Fruit fly (Drosophila melanogaster) whole organism, embryonic: ENCODE results near the gene CG8300.

Experiments used
- Antp ChIP-seq: fragments of 200-800 bp; sonication (Bioruptor generic); optimal IDR thresholded peaks from 3 replicates; lab custom pipeline; 2016; ENCODE audit warnings: missing biosample characterization, missing genetic modification characterization
- Bteb2 ChIP-seq: fragments of 200-800 bp; sonication (Bioruptor generic); optimal IDR thresholded peaks from 2 replicates; lab custom pipeline; 2016; ENCODE audit warnings: missing biosample characterization, missing genetic modification characterization
- CG1024 ChIP-seq: fragments of 200-800 bp; sonication (Bioruptor generic); IDR thresholded peaks from 2 replicates; pipeline ENCODE4 v1.3.6; 2022; ENCODE audit warnings: missing biosample characterization, missing genetic modification characterization
- CG10654 ChIP-seq: fragments of 200-800 bp; sonication (Bioruptor generic); optimal IDR thresholded peaks from 2 replicates; lab custom pipeline; 2016; ENCODE audit warnings: missing biosample characterization, missing genetic modification characterization
- CG10959 ChIP-seq: fragments of 200-800 bp; sonication (Bioruptor generic); IDR thresholded peaks from 2 replicates; pipeline ENCODE4 v1.3.6; 2022; ENCODE audit warnings: missing biosample characterization, missing genetic modification characterization
- CG11723 ChIP-seq: fragments of 200-800 bp; sonication (Bioruptor generic); optimal IDR thresholded peaks from 2 replicates; lab custom pipeline; 2017; ENCODE audit warnings: missing biosample characterization, mild to moderate bottlenecking, missing genetic modification characterization
- CG15011 ChIP-seq: fragments of 200-800 bp; sonication (Bioruptor generic); optimal IDR thresholded peaks from 3 replicates; lab custom pipeline; 2018; ENCODE audit warnings: missing biosample characterization, mild to moderate bottlenecking, missing genetic modification characterization
- CG17802 ChIP-seq: fragments of 200-800 bp; sonication (Bioruptor generic); optimal IDR thresholded peaks from 2 replicates; lab custom pipeline; 2018; ENCODE audit warnings: missing biosample characterization, mild to moderate bottlenecking, missing genetic modification characterization, moderate library complexity
- CG17912 ChIP-seq: fragments of 200-800 bp; sonication (Bioruptor generic); optimal IDR thresholded peaks from 2 replicates; lab custom pipeline; 2018; ENCODE audit warnings: missing biosample characterization, mild to moderate bottlenecking, missing genetic modification characterization
- CG2199 ChIP-seq: fragments of 200-800 bp; sonication (Bioruptor generic); IDR thresholded peaks from 3 replicates; pipeline ENCODE4 v1.3.6; 2022; ENCODE audit warnings: missing biosample characterization, missing genetic modification characterization
- CG32532 ChIP-seq: fragments of 200-800 bp; sonication (Bioruptor generic); IDR thresholded peaks from 2 replicates; pipeline ENCODE4 v1.3.6; 2022; ENCODE audit warnings: missing biosample characterization, missing genetic modification characterization
- CG32767 ChIP-seq: fragments of 200-800 bp; sonication (Bioruptor generic); IDR thresholded peaks from 2 replicates; pipeline ENCODE4 v1.3.6; 2022; ENCODE audit warnings: missing biosample characterization, missing genetic modification characterization
- CG3847 ChIP-seq: fragments of 200-800 bp; sonication (Bioruptor generic); IDR thresholded peaks from 2 replicates; pipeline ENCODE4 v1.3.6; 2022; ENCODE audit warnings: missing biosample characterization, missing genetic modification characterization
- CG4328 ChIP-seq: fragments of 200-800 bp; sonication (Bioruptor generic); optimal IDR thresholded peaks from 3 replicates; lab custom pipeline; 2017; ENCODE audit warnings: missing biosample characterization, missing genetic modification reagents, missing genetic modification characterization
- CG4360 ChIP-seq: fragments of 200-800 bp; sonication (Bioruptor generic); IDR thresholded peaks from 2 replicates; pipeline ENCODE4 v1.3.6; 2022; ENCODE audit warnings: missing biosample characterization, missing genetic modification characterization
- CG6254 ChIP-seq: fragments of 200-800 bp; sonication (Bioruptor generic); optimal IDR thresholded peaks from 3 replicates; lab custom pipeline; 2017; ENCODE audit warnings: mild to moderate bottlenecking, missing biosample characterization, missing genetic modification reagents, missing genetic modification characterization
- CG7271 ChIP-seq: fragments of 200-800 bp; sonication (Bioruptor generic); optimal IDR thresholded peaks from 2 replicates; lab custom pipeline; 2018; ENCODE audit warnings: missing biosample characterization, mild to moderate bottlenecking, missing genetic modification characterization, moderate library complexity
- CG7839 ChIP-seq: fragments of 200-800 bp; sonication (Bioruptor generic); optimal IDR thresholded peaks from 3 replicates; lab custom pipeline; 2018; ENCODE audit warnings: missing biosample characterization, mild to moderate bottlenecking, missing genetic modification characterization, moderate library complexity
- CG8388 ChIP-seq: fragments of 200-800 bp; sonication (Bioruptor generic); optimal IDR thresholded peaks from 2 replicates; lab custom pipeline; 2019; ENCODE audit warnings: missing biosample characterization, mild to moderate bottlenecking, missing genetic modification characterization, moderate library complexity
- CrebB ChIP-seq: fragments of 200-800 bp; sonication (Bioruptor generic); optimal IDR thresholded peaks from 3 replicates; lab custom pipeline; 2018; ENCODE audit warnings: missing biosample characterization, mild to moderate bottlenecking, missing genetic modification characterization
- Dll ChIP-seq: fragments of 200-800 bp; sonication (Bioruptor generic); IDR thresholded peaks from 4 replicates; pipeline ENCODE4 v1.3.6; 2022; ENCODE audit warnings: missing biosample characterization, missing genetic modification characterization; ENCODE audit not compliant: partially characterized antibody
- E2f2 ChIP-seq: fragments of 200-800 bp; sonication (Bioruptor generic); IDR thresholded peaks from 2 replicates; pipeline ENCODE4 v1.3.6; 2022; ENCODE audit warnings: missing biosample characterization, missing genetic modification characterization
- Ets65A ChIP-seq: fragments of 200-800 bp; sonication (Bioruptor generic); peaks from one replicate; lab custom pipeline; 2016; ENCODE audit warnings: missing biosample characterization, missing genetic modification characterization
- Gsc ChIP-seq: fragments of 200-800 bp; sonication (Bioruptor generic); IDR thresholded peaks from 2 replicates; pipeline ENCODE4 v1.3.6; 2022; ENCODE audit warnings: missing biosample characterization, missing genetic modification characterization
- HLH4C ChIP-seq: fragments of 200-800 bp; sonication (Bioruptor generic); IDR thresholded peaks from 3 replicates; pipeline ENCODE4 v1.3.6; 2022; ENCODE audit warnings: missing biosample characterization, missing genetic modification characterization; ENCODE audit not compliant: partially characterized antibody
- Hey ChIP-seq: fragments of 200-800 bp; sonication (Bioruptor generic); optimal IDR thresholded peaks from 3 replicates; lab custom pipeline; 2018; ENCODE audit warnings: missing biosample characterization, mild to moderate bottlenecking, missing genetic modification characterization
- Hmx ChIP-seq: fragments of 200-800 bp; sonication (Bioruptor generic); optimal IDR thresholded peaks from 2 replicates; lab custom pipeline; 2016; ENCODE audit warnings: missing biosample characterization, missing genetic modification characterization
- MESR4 ChIP-seq: fragments of 200-800 bp; sonication (Bioruptor generic); optimal IDR thresholded peaks from 2 replicates; lab custom pipeline; 2018; ENCODE audit warnings: missing biosample characterization, mild to moderate bottlenecking, missing genetic modification characterization, moderate library complexity
- Oli ChIP-seq: fragments of 200-800 bp; sonication (Bioruptor generic); optimal IDR thresholded peaks from 2 replicates; lab custom pipeline; 2018; ENCODE audit warnings: missing biosample characterization, mild to moderate bottlenecking, missing genetic modification characterization, moderate library complexity
- Poxn ChIP-seq: fragments of 200-800 bp; sonication (Bioruptor generic); IDR thresholded peaks from 2 replicates; pipeline ENCODE4 v1.3.6; 2022; ENCODE audit warnings: missing biosample characterization, missing genetic modification characterization
- Six4 ChIP-seq: fragments of 200-800 bp; sonication (Bioruptor generic); optimal IDR thresholded peaks from 2 replicates; lab custom pipeline; 2016; ENCODE audit warnings: missing biosample characterization, missing genetic modification characterization
- Ssrp ChIP-seq: fragments of 200-800 bp; sonication (Bioruptor generic); optimal IDR thresholded peaks from 2 replicates; lab custom pipeline; 2018; ENCODE audit warnings: missing biosample characterization, mild to moderate bottlenecking, missing genetic modification characterization, moderate library complexity
- abd-A ChIP-seq: fragments of 200-800 bp; sonication (Bioruptor generic); optimal IDR thresholded peaks from 3 replicates; lab custom pipeline; 2019; ENCODE audit warnings: missing biosample characterization, mild to moderate bottlenecking, missing genetic modification characterization, moderate library complexity
- cas ChIP-seq: fragments of 200-800 bp; sonication (Bioruptor generic); IDR thresholded peaks from 2 replicates; pipeline ENCODE4 v1.3.6; 2022; ENCODE audit warnings: missing biosample characterization, missing genetic modification characterization
- crp ChIP-seq, 2 experiments: fragments of 200-800 bp; sonication (Bioruptor generic); optimal IDR thresholded peaks; 2 replicates in 1 of 2; 3 replicates in 1 of 2; lab custom pipeline; 2017; ENCODE audit warnings: missing biosample characterization in 2 of 2, missing genetic modification characterization in 2 of 2, mild to moderate bottlenecking in 1 of 2, moderate library complexity in 1 of 2
- dan ChIP-seq: fragments of 200-800 bp; sonication (Bioruptor generic); IDR thresholded peaks from 2 replicates; pipeline ENCODE4 v1.3.6; 2022; ENCODE audit warnings: missing biosample characterization, missing genetic modification characterization
- dm ChIP-seq: fragments of 200-800 bp; sonication (Bioruptor generic); optimal IDR thresholded peaks from 3 replicates; lab custom pipeline; 2016; ENCODE audit warnings: missing biosample characterization, missing genetic modification characterization
- dpn ChIP-seq, 2 experiments: fragments of 200-800 bp; sonication (Bioruptor generic); optimal IDR thresholded peaks; 3 replicates each; lab custom pipeline; 2016; ENCODE audit warnings: missing biosample characterization in 2 of 2, missing genetic modification characterization in 2 of 2
- gfzf ChIP-seq: fragments of 200-800 bp; sonication (Bioruptor generic); optimal IDR thresholded peaks from 2 replicates; lab custom pipeline; 2016; ENCODE audit warnings: missing biosample characterization, mild to moderate bottlenecking, missing genetic modification characterization, moderate library complexity
- hb ChIP-seq: fragments of 200-800 bp; sonication (Bioruptor generic); IDR thresholded peaks from 3 replicates; pipeline ENCODE4 v1.3.6; 2022; ENCODE audit warnings: missing biosample characterization, missing genetic modification characterization; ENCODE audit not compliant: partially characterized antibody
- ken ChIP-seq: fragments of 200-800 bp; sonication (Bioruptor generic); IDR thresholded peaks from 3 replicates; pipeline ENCODE4 v1.3.6; 2022; ENCODE audit warnings: missing biosample characterization, missing genetic modification characterization
- lov ChIP-seq, 2 experiments: fragments of 200-800 bp in 1 of 2; fragments of >200 bp in 1 of 2; sonication (Bioruptor generic) in 1 of 2; IDR thresholded peaks in 1 of 2; optimal IDR thresholded peaks in 1 of 2; 2 replicates in 1 of 2; 3 replicates in 1 of 2; pipeline versions ENCODE4 v1.3.6 to Lab custom; 2017 to 2022; ENCODE audit warnings: missing biosample characterization in 1 of 2, missing genetic modification characterization in 1 of 2
- nerfin-1 ChIP-seq: fragments of 200-800 bp; sonication (Bioruptor generic); optimal IDR thresholded peaks from 3 replicates; lab custom pipeline; 2019; ENCODE audit warnings: missing biosample characterization, mild to moderate bottlenecking, missing genetic modification characterization, moderate library complexity
- nerfin-2 ChIP-seq: fragments of 200-800 bp; sonication (Bioruptor generic); IDR thresholded peaks from 2 replicates; pipeline ENCODE4 v1.3.6; 2022; ENCODE audit warnings: missing biosample characterization, missing genetic modification characterization; ENCODE audit not compliant: partially characterized antibody
- nmo ChIP-seq: fragments of 200-800 bp; sonication (Bioruptor generic); optimal IDR thresholded peaks from 2 replicates; lab custom pipeline; 2018; ENCODE audit warnings: missing biosample characterization, mild to moderate bottlenecking, missing genetic modification characterization, moderate library complexity
- ssp ChIP-seq: fragments of 200-800 bp; sonication (Bioruptor generic); IDR thresholded peaks from 2 replicates; pipeline ENCODE4 v1.3.6; 2022; ENCODE audit warnings: missing biosample characterization, missing genetic modification characterization
- tio ChIP-seq: fragments of 200-800 bp; sonication (Bioruptor generic); optimal IDR thresholded peaks from 2 replicates; lab custom pipeline; 2017; ENCODE audit warnings: missing biosample characterization, missing genetic modification characterization, inconsistent platforms
- trh ChIP-seq: fragments of 200-800 bp; sonication (Bioruptor generic); optimal IDR thresholded peaks from 2 replicates; lab custom pipeline; 2016; ENCODE audit warnings: missing biosample characterization, missing genetic modification characterization
- usp ChIP-seq: fragments of >200 bp; optimal IDR thresholded peaks from 2 replicates; lab custom pipeline; 2017; ENCODE audit warnings: missing biosample characterization, missing genetic modification characterization
- z ChIP-seq: fragments of 200-800 bp; sonication (Bioruptor generic); IDR thresholded peaks from 3 replicates; pipeline ENCODE4 v1.3.6; 2022; ENCODE audit warnings: missing biosample characterization, missing genetic modification characterization

Gene CG8300

DNA sequence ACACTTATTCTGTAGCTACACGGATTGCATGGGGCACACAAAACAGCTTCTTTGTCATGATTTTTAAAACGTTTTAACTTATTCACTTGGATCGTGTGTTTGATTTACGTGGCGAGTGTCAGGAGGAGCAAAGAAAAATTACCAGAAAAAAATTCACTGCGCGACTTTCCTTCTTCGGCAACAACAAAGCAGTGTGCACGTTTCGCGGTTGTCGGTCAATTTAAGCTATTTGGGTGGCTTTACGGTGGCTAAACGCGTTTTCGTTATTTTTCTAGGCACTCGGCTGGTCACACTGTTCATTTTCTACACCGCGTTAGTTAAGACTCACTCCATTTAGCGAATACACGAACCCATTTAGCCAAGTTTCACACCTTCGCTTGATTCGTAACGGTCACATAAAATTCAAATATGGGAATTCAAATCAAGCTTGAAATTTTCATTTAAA, 6.8 kb upstream of the CG8300 start, which contains the start of gene Sxl (continued):
- TF ChIP-seq nerfin-1 (tag; lab: Kevin White, UChicago) (peak; percentile 7), Poxn (GFP tag; lab: Robert Waterston, UW) (no peak), CG32532 (GFP tag; lab: Robert Waterston, UW) (peak; percentile 44; the same call in 1 of the 2 replicates), hb (GFP tag; lab: Robert Waterston, UW) (no peak), CG3847 (peak; percentile 51; the same call in 1 of the 2 replicates), crp (GFP tag; optimal IDR thresholded peaks at IDR 0.05; lab: Kevin White, UChicago) (peak in 1 of 2 experiments; percentile 4), ssp (no peak), Gsc (GFP tag; lab: Robert Waterston, UW) (no peak), Dll (GFP tag; lab: Robert Waterston, UW) (no peak), cas (no peak), ken (GFP tag; lab: Robert Waterston, UW) (0 out of 3 replicates have a peak, but pooled peaks have one; percentile 15), nmo (GFP tag; lab: Kevin White, UChicago) (peak; percentile 43), dan (GFP tag; lab: Robert Waterston, UW) (no peak), lov (optimal IDR thresholded peaks at IDR 0.05; lab: Kevin White, UChicago) (no peak), lov (GFP tag; IDR thresholded peaks at IDR 0.05; lab: Robert Waterston, UW) (no peak), dm (GFP tag; lab: Kevin White, UChicago) (peak; percentile 9), Hmx (GFP tag; lab: Kevin White, UChicago) (no peak), CG4328 (GFP tag; lab: Kevin White, UChicago) (no peak), abd-A (peak; percentile 57), trh (no peak), gfzf (GFP tag; lab: Kevin White, UChicago) (peak; percentile 99), E2f2 (GFP tag; lab: Robert Waterston, UW) (peak; percentile 77), CG10959 (GFP tag; lab: Robert Waterston, UW) (no peak), CG10654 (GFP tag; lab: Kevin White, UChicago) (no peak), Hey (tag; lab: Kevin White, UChicago) (no peak), HLH4C (GFP tag; lab: Robert Waterston, UW) (no peak), MESR4 (GFP tag; lab: Kevin White, UChicago) (peak; percentile 79), CG1024 (no peak), CG15011 (GFP tag; lab: Kevin White, UChicago) (no peak), CG17802 (tag; lab: Kevin White, UChicago) (no peak), CG17912 (GFP tag; lab: Kevin White, UChicago) (peak; percentile 37), Ssrp (no peak), CG32767 (no peak; the same call in 1 of the 2 replicates), CG11723 (GFP tag; lab: Kevin White, UChicago) (no peak), nerfin-2 (no peak), z (no peak), CG7839 (peak; percentile 15), usp (GFP tag; lab: Kevin White, UChicago) (no peak), Antp (no peak), CG2199 (GFP tag; lab: Robert Waterston, UW) (no peak; the same call in 2 of the 3 replicates), CG6254 (GFP tag; lab: Kevin White, UChicago) (no peak), dpn (GFP tag; optimal IDR thresholded peaks at IDR 0.05; lab: Kevin White, UChicago) (peak in 1 of 2 experiments; percentile 8), Bteb2 (no peak), Ets65A (peak; percentile 72), CG7271 (no peak), CG4360 (GFP tag; lab: Robert Waterston, UW) (peak; percentile 76), CG8388 (GFP tag; lab: Kevin White, UChicago) (no peak), tio (GFP tag; lab: Kevin White, UChicago) (no peak), Oli (tag; lab: Kevin White, UChicago) (no peak), CrebB (tag; lab: Kevin White, UChicago) (peak; percentile 51), Six4 (GFP tag; lab: Kevin White, UChicago) (no peak)
